Fruit fly (Drosophila melanogaster) whole organism, embryonic: ENCODE measurements around the gene mh.

Experiments
- ATbp ChIP-seq: fragments of 200-800 bp; sonication (Bioruptor generic); optimal IDR thresholded peaks from 2 replicates; lab custom pipeline; 2017; ENCODE audit warnings: missing biosample characterization, mild to moderate bottlenecking, missing genetic modification characterization, missing genetic modification reagents
- Adf1 ChIP-seq: fragments of 200-800 bp; sonication (Bioruptor generic); IDR thresholded peaks from 2 replicates; pipeline ENCODE4 v1.3.6; 2022; ENCODE audit warnings: missing biosample characterization, missing genetic modification characterization
- BEAF-32 ChIP-seq: fragments of 200-800 bp; sonication (Bioruptor generic); optimal IDR thresholded peaks from 3 replicates; lab custom pipeline; 2017; ENCODE audit warnings: missing biosample characterization, missing genetic modification characterization, mild to moderate bottlenecking, moderate library complexity, missing genetic modification reagents
- CG10147 ChIP-seq: fragments of 200-800 bp; sonication (Bioruptor generic); optimal IDR thresholded peaks from 2 replicates; lab custom pipeline; 2019; ENCODE audit warnings: missing biosample characterization, mild to moderate bottlenecking, missing genetic modification characterization, moderate library complexity
- CG11247 ChIP-seq: fragments of 200-800 bp; sonication (Bioruptor generic); IDR thresholded peaks from 2 replicates; pipeline ENCODE4 v1.3.6; 2022; ENCODE audit warnings: missing biosample characterization, missing genetic modification characterization
- CG11398 ChIP-seq: fragments of 200-800 bp; sonication (Bioruptor generic); optimal IDR thresholded peaks from 2 replicates; lab custom pipeline; 2016; ENCODE audit warnings: missing biosample characterization, missing genetic modification characterization
- CG12155 ChIP-seq: fragments of 200-800 bp; sonication (Bioruptor generic); optimal IDR thresholded peaks from 3 replicates; lab custom pipeline; 2016; ENCODE audit warnings: missing biosample characterization, missing genetic modification characterization
- CG1603 ChIP-seq: fragments of 200-800 bp; sonication (Bioruptor generic); optimal IDR thresholded peaks from 2 replicates; lab custom pipeline; 2019; ENCODE audit warnings: missing biosample characterization, mild to moderate bottlenecking, missing genetic modification characterization, moderate library complexity
- CG2199 ChIP-seq: fragments of 200-800 bp; sonication (Bioruptor generic); IDR thresholded peaks from 3 replicates; pipeline ENCODE4 v1.3.6; 2022; ENCODE audit warnings: missing biosample characterization, missing genetic modification characterization
- CG32767 ChIP-seq: fragments of 200-800 bp; sonication (Bioruptor generic); IDR thresholded peaks from 2 replicates; pipeline ENCODE4 v1.3.6; 2022; ENCODE audit warnings: missing biosample characterization, missing genetic modification characterization
- CG34224 ChIP-seq: fragments of 200-800 bp; sonication (Bioruptor generic); IDR thresholded peaks from 3 replicates; pipeline ENCODE4 v1.3.6; 2022; ENCODE audit warnings: missing biosample characterization, missing genetic modification characterization; ENCODE audit not compliant: partially characterized antibody
- CG3838 ChIP-seq: fragments of 200-800 bp; sonication (Bioruptor generic); optimal IDR thresholded peaks from 3 replicates; lab custom pipeline; 2016; ENCODE audit warnings: missing biosample characterization, missing genetic modification characterization
- CG3995 ChIP-seq: fragments of 200-800 bp; sonication (Bioruptor generic); optimal IDR thresholded peaks from 3 replicates; lab custom pipeline; 2016; ENCODE audit warnings: missing biosample characterization, missing genetic modification characterization
- D ChIP-seq, 2 experiments: fragments of 200-800 bp in 1 of 2; fragments of >200 bp in 1 of 2; sonication (Bioruptor generic) in 1 of 2; optimal IDR thresholded peaks; 2 replicates in 1 of 2; 3 replicates in 1 of 2; lab custom pipeline; 2017; ENCODE audit warnings: mild to moderate bottlenecking in 1 of 2, missing biosample characterization in 1 of 2, missing genetic modification characterization in 1 of 2, missing genetic modification reagents in 1 of 2
- Deaf1 ChIP-seq: fragments of 200-800 bp; optimal IDR thresholded peaks from 3 replicates; lab custom pipeline; 2019; ENCODE audit warnings: missing biosample characterization, mild to moderate bottlenecking, missing genetic modification characterization, moderate library complexity
- Dek ChIP-seq: fragments of 200-800 bp; sonication (Bioruptor generic); optimal IDR thresholded peaks from 3 replicates; lab custom pipeline; 2019; ENCODE audit warnings: missing biosample characterization, mild to moderate bottlenecking, missing genetic modification characterization, moderate library complexity
- Dip2 ChIP-seq: fragments of 200-800 bp; sonication (Bioruptor generic); IDR thresholded peaks from 2 replicates; pipeline ENCODE4 v1.3.6; 2022; ENCODE audit warnings: missing biosample characterization, missing genetic modification characterization
- Dp ChIP-seq: fragments of 200-800 bp; sonication (Bioruptor generic); optimal IDR thresholded peaks from 2 replicates; lab custom pipeline; 2018; ENCODE audit warnings: missing biosample characterization, mild to moderate bottlenecking, missing genetic modification characterization, moderate library complexity
- Dref ChIP-seq: fragments of 200-800 bp; sonication (Bioruptor generic); IDR thresholded peaks from 2 replicates; pipeline ENCODE4 v1.3.6; 2022; ENCODE audit warnings: missing biosample characterization, missing genetic modification characterization
- E2f2 ChIP-seq: fragments of 200-800 bp; sonication (Bioruptor generic); IDR thresholded peaks from 2 replicates; pipeline ENCODE4 v1.3.6; 2022; ENCODE audit warnings: missing biosample characterization, missing genetic modification characterization
- HLH54F ChIP-seq: fragments of 200-800 bp; sonication (Bioruptor generic); optimal IDR thresholded peaks from 3 replicates; lab custom pipeline; 2016; ENCODE audit warnings: missing biosample characterization, missing genetic modification characterization
- Hsf ChIP-seq: fragments of 200-800 bp; sonication (Bioruptor generic); optimal IDR thresholded peaks from 3 replicates; lab custom pipeline; 2016; ENCODE audit warnings: missing biosample characterization, missing genetic modification characterization
- Jarid2 ChIP-seq: fragments of 200-800 bp; sonication (Bioruptor generic); optimal IDR thresholded peaks from 3 replicates; lab custom pipeline; 2017; ENCODE audit warnings: mild to moderate bottlenecking, missing biosample characterization, missing genetic modification reagents, missing genetic modification characterization
- MESR4 ChIP-seq: fragments of 200-800 bp; sonication (Bioruptor generic); optimal IDR thresholded peaks from 2 replicates; lab custom pipeline; 2018; ENCODE audit warnings: missing biosample characterization, mild to moderate bottlenecking, missing genetic modification characterization, moderate library complexity
- Sry-δ ChIP-seq: fragments of 200-800 bp; sonication (Bioruptor generic); optimal IDR thresholded peaks from 2 replicates; lab custom pipeline; 2016; ENCODE audit warnings: missing biosample characterization, missing genetic modification characterization
- amos ChIP-seq: fragments of 200-800 bp; sonication (Bioruptor generic); IDR thresholded peaks from 2 replicates; pipeline ENCODE4 v1.3.6; 2022; ENCODE audit warnings: missing biosample characterization, missing genetic modification characterization; ENCODE audit not compliant: partially characterized antibody
- ato ChIP-seq: fragments of 200-800 bp; sonication (Bioruptor generic); IDR thresholded peaks from 2 replicates; pipeline ENCODE4 v1.3.6; 2022; ENCODE audit warnings: missing biosample characterization, missing genetic modification characterization; ENCODE audit not compliant: partially characterized antibody
- bbx ChIP-seq: fragments of 200-800 bp; sonication (Bioruptor generic); IDR thresholded peaks from 2 replicates; pipeline ENCODE4 v1.3.6; 2022; ENCODE audit warnings: missing biosample characterization, missing genetic modification characterization; ENCODE audit not compliant: partially characterized antibody
- bigmax ChIP-seq: fragments of 200-800 bp; sonication (Bioruptor generic); optimal IDR thresholded peaks from 2 replicates; lab custom pipeline; 2018; ENCODE audit warnings: missing biosample characterization, mild to moderate bottlenecking, missing genetic modification characterization
- cato ChIP-seq: fragments of 200-800 bp; sonication (Bioruptor generic); optimal IDR thresholded peaks from 2 replicates; lab custom pipeline; 2016; ENCODE audit warnings: missing biosample characterization, missing genetic modification characterization, borderline replicate concordance
- cg ChIP-seq: fragments of 200-800 bp; sonication (Bioruptor generic); optimal IDR thresholded peaks from 3 replicates; lab custom pipeline; 2019; ENCODE audit warnings: missing biosample characterization, mild to moderate bottlenecking, missing genetic modification characterization, moderate library complexity
- ci ChIP-seq: fragments of 200-800 bp; sonication (Bioruptor generic); IDR thresholded peaks from 3 replicates; pipeline ENCODE4 v1.3.6; 2022; ENCODE audit warnings: missing biosample characterization, missing genetic modification characterization
- crc ChIP-seq: fragments of 200-800 bp; sonication (Bioruptor generic); optimal IDR thresholded peaks from 2 replicates; lab custom pipeline; 2016; ENCODE audit warnings: missing biosample characterization, missing genetic modification characterization
- fu2 ChIP-seq: fragments of 200-800 bp; sonication (Bioruptor generic); optimal IDR thresholded peaks from 2 replicates; lab custom pipeline; 2016; ENCODE audit warnings: missing biosample characterization, missing genetic modification characterization
- ham ChIP-seq: fragments of 200-800 bp; sonication (Bioruptor generic); IDR thresholded peaks from 2 replicates; pipeline ENCODE4 v1.3.6; 2022; ENCODE audit warnings: missing biosample characterization, missing genetic modification characterization
- hbn ChIP-seq: fragments of 200-800 bp; sonication (Bioruptor generic); IDR thresholded peaks from 2 replicates; pipeline ENCODE4 v1.3.6; 2022; ENCODE audit warnings: missing biosample characterization, missing genetic modification characterization; ENCODE audit not compliant: partially characterized antibody
- ind ChIP-seq: fragments of 200-800 bp; sonication (Bioruptor generic); optimal IDR thresholded peaks from 3 replicates; lab custom pipeline; 2016; ENCODE audit warnings: missing biosample characterization, missing genetic modification characterization
- jumu ChIP-seq: fragments of 200-800 bp; sonication (Bioruptor generic); optimal IDR thresholded peaks from 3 replicates; lab custom pipeline; 2016; ENCODE audit warnings: missing biosample characterization, missing genetic modification characterization
- lab ChIP-seq: fragments of 200-800 bp; sonication (Bioruptor generic); optimal IDR thresholded peaks from 3 replicates; lab custom pipeline; 2017; ENCODE audit warnings: missing biosample characterization, missing genetic modification characterization, mild to moderate bottlenecking, moderate library complexity, missing genetic modification reagents
- lilli ChIP-seq: fragments of 200-800 bp; sonication (Bioruptor generic); optimal IDR thresholded peaks from 3 replicates; lab custom pipeline; 2016; ENCODE audit warnings: missing biosample characterization, missing genetic modification characterization
- lov ChIP-seq, 2 experiments: fragments of 200-800 bp in 1 of 2; fragments of >200 bp in 1 of 2; sonication (Bioruptor generic) in 1 of 2; IDR thresholded peaks in 1 of 2; optimal IDR thresholded peaks in 1 of 2; 2 replicates in 1 of 2; 3 replicates in 1 of 2; pipeline versions ENCODE4 v1.3.6 to Lab custom; 2017 to 2022; ENCODE audit warnings: missing biosample characterization in 1 of 2, missing genetic modification characterization in 1 of 2
- mam ChIP-seq: fragments of 200-800 bp; sonication (Bioruptor generic); optimal IDR thresholded peaks from 3 replicates; lab custom pipeline; 2016; ENCODE audit warnings: missing biosample characterization, missing genetic modification characterization
- nau ChIP-seq: fragments of 200-800 bp; sonication (Bioruptor generic); optimal IDR thresholded peaks from 3 replicates; lab custom pipeline; 2017; ENCODE audit warnings: missing biosample characterization, mild to moderate bottlenecking, missing genetic modification characterization, missing genetic modification reagents
- odd ChIP-seq: fragments of 200-800 bp; sonication (Bioruptor generic); optimal IDR thresholded peaks from 2 replicates; lab custom pipeline; 2017; ENCODE audit warnings: missing biosample characterization, mild to moderate bottlenecking, missing genetic modification characterization
- peb ChIP-seq: fragments of 200-800 bp; sonication (Bioruptor generic); IDR thresholded peaks from 2 replicates; pipeline ENCODE4 v1.3.6; 2022; ENCODE audit warnings: missing biosample characterization, missing genetic modification characterization
- phol ChIP-seq: fragments of 200-800 bp; sonication (Bioruptor generic); optimal IDR thresholded peaks from 3 replicates; lab custom pipeline; 2018; ENCODE audit warnings: missing biosample characterization, mild to moderate bottlenecking, missing genetic modification characterization, moderate library complexity
- prd ChIP-seq, 3 experiments: fragments of >200 bp in 2 of 3; fragments of 200-800 bp in 1 of 3; sonication (Bioruptor generic) in 1 of 3; optimal IDR thresholded peaks in 2 of 3; IDR thresholded peaks in 1 of 3; 2 replicates in 2 of 3; 3 replicates in 1 of 3; pipeline versions ENCODE4 v1.3.6 to Lab custom; 2017 to 2022; ENCODE audit warnings: missing biosample characterization in 1 of 3, missing genetic modification characterization in 1 of 3
- scrt ChIP-seq: fragments of 200-800 bp; sonication (Bioruptor generic); optimal IDR thresholded peaks from 2 replicates; lab custom pipeline; 2018; ENCODE audit warnings: missing biosample characterization, mild to moderate bottlenecking, missing genetic modification characterization, moderate library complexity
- tio ChIP-seq: fragments of 200-800 bp; sonication (Bioruptor generic); optimal IDR thresholded peaks from 2 replicates; lab custom pipeline; 2017; ENCODE audit warnings: missing biosample characterization, missing genetic modification characterization, inconsistent platforms

The mh gene

dm6 chrX:15471904-15472303, 3.3 kb downstream of the mh start, which contains the start of the genes Grip128 and Alg14 (continued):
- TF ChIP-seq MESR4: peak; percentile 21
- no peak for TF ChIP-seq CG11247 (GFP tag; lab: Robert Waterston, UW)
- TF ChIP-seq CG11398 (GFP tag; lab: Kevin White, UChicago): no peak
- TF ChIP-seq tio (GFP tag; lab: Kevin White, UChicago): no peak
- peak; percentile 45 for TF ChIP-seq Sry-δ (GFP tag; lab: Kevin White, UChicago)
- no peak for TF ChIP-seq crc (GFP tag; lab: Kevin White, UChicago)
- TF ChIP-seq HLH54F (GFP tag; lab: Kevin White, UChicago): no peak
- TF ChIP-seq ham (GFP tag; lab: Robert Waterston, UW): no peak
- no peak for TF ChIP-seq lov (optimal IDR thresholded peaks at IDR 0.05; lab: Kevin White, UChicago)
- TF ChIP-seq lov (GFP tag; IDR thresholded peaks at IDR 0.05; lab: Robert Waterston, UW): no peak
- no peak for TF ChIP-seq CG1603 (tag; lab: Kevin White, UChicago)
- TF ChIP-seq D (optimal IDR thresholded peaks at IDR 0.05; lab: Kevin White, UChicago): no peak
- TF ChIP-seq D (GFP tag; optimal IDR thresholded peaks at IDR 0.05; lab: Kevin White, UChicago): no peak
- TF ChIP-seq CG12155 (GFP tag; lab: Kevin White, UChicago): no peak
- TF ChIP-seq bbx: peak; percentile 66
- TF ChIP-seq lab (GFP tag; lab: Kevin White, UChicago): no peak
- peak; percentile 29; the same call in 1 of the 2 replicates for TF ChIP-seq amos (GFP tag; lab: Robert Waterston, UW)
- TF ChIP-seq bigmax (GFP tag; lab: Kevin White, UChicago): no peak
- TF ChIP-seq mam (GFP tag; lab: Kevin White, UChicago): no peak
- no peak for TF ChIP-seq Dek (tag; lab: Kevin White, UChicago)
- no peak for TF ChIP-seq ind (GFP tag; lab: Kevin White, UChicago)
- 0 out of 2 replicates have a peak, but pooled peaks have one; percentile 29 for TF ChIP-seq hbn (GFP tag; lab: Robert Waterston, UW)
- no peak for TF ChIP-seq scrt
- TF ChIP-seq Deaf1 (tag; lab: Kevin White, UChicago): no peak
- peak; percentile 75 for TF ChIP-seq CG34224 (GFP tag; lab: Robert Waterston, UW)
- no peak for TF ChIP-seq ATbp (GFP tag; lab: Kevin White, UChicago)
- TF ChIP-seq CG10147 (GFP tag; lab: Kevin White, UChicago): no peak
- peak; percentile 44 for TF ChIP-seq BEAF-32 (GFP tag; lab: Kevin White, UChicago)
- no peak for TF ChIP-seq CG32767 (GFP tag; lab: Robert Waterston, UW)
- no peak for TF ChIP-seq nau (GFP tag; lab: Kevin White, UChicago)
- TF ChIP-seq CG2199 (GFP tag; lab: Robert Waterston, UW): no peak
- TF ChIP-seq Dp (GFP tag; lab: Kevin White, UChicago): peak; percentile 48
- peak; percentile 73 for TF ChIP-seq phol (tag; lab: Kevin White, UChicago)
- TF ChIP-seq lilli: no peak
- TF ChIP-seq Hsf (GFP tag; lab: Kevin White, UChicago): no peak
- no peak for TF ChIP-seq Jarid2 (GFP tag; lab: Kevin White, UChicago)
- TF ChIP-seq Dip2 (GFP tag; lab: Robert Waterston, UW): no peak
- TF ChIP-seq prd (optimal IDR thresholded peaks at IDR 0.05; lab: Kevin White, UChicago): no peak
- no peak for TF ChIP-seq prd (GFP tag; IDR thresholded peaks at IDR 0.05; lab: Robert Waterston, UW)
- peak; percentile 62 for TF ChIP-seq E2f2
- TF ChIP-seq CG3995 (GFP tag; lab: Kevin White, UChicago): no peak
- TF ChIP-seq fu2 (GFP tag; lab: Kevin White, UChicago): no peak
- no peak for TF ChIP-seq odd (GFP tag; lab: Kevin White, UChicago)
- no peak for TF ChIP-seq jumu (GFP tag; lab: Kevin White, UChicago)
- no peak for TF ChIP-seq ci (GFP tag; lab: Robert Waterston, UW)
- no peak for TF ChIP-seq cato (GFP tag; lab: Kevin White, UChicago)
- peak; percentile 67 for TF ChIP-seq Dref (GFP tag; lab: Robert Waterston, UW)
- TF ChIP-seq Adf1 (GFP tag; lab: Robert Waterston, UW): no peak
- TF ChIP-seq CG3838 (GFP tag; lab: Kevin White, UChicago): no peak
- TF ChIP-seq ato (GFP tag; lab: Robert Waterston, UW): 0 out of 2 replicates have a peak, but pooled peaks have one; percentile 41
- no peak for TF ChIP-seq peb
- no peak for TF ChIP-seq cg (GFP tag; lab: Kevin White, UChicago)
